Fruit fly (Drosophila melanogaster) whole organism, adult: Measurements from ENCODE around the gene Cbp80.

Experiments
- CG11617 ChIP-seq: fragments of 200-800 bp; sonication (Bioruptor generic); optimal IDR thresholded peaks from 2 replicates; lab custom pipeline; 2017; ENCODE audit warnings: mild to moderate bottlenecking, missing biosample characterization, missing genetic modification reagents, missing genetic modification characterization
- CG12768 ChIP-seq: fragments of 200-800 bp; sonication (Bioruptor generic); optimal IDR thresholded peaks from 2 replicates; lab custom pipeline; 2017; ENCODE audit warnings: missing biosample characterization, missing genetic modification characterization, mild to moderate bottlenecking, moderate library complexity, missing genetic modification reagents
- CG14711 ChIP-seq: fragments of 200-800 bp; sonication (Bioruptor generic); optimal IDR thresholded peaks from 2 replicates; lab custom pipeline; 2018; ENCODE audit warnings: missing biosample characterization, mild to moderate bottlenecking, missing genetic modification characterization, moderate library complexity
- CG1620 ChIP-seq: fragments of 200-800 bp; sonication (Bioruptor generic); optimal IDR thresholded peaks from 2 replicates; lab custom pipeline; 2016; ENCODE audit warnings: missing biosample characterization, missing genetic modification characterization
- CG33017 ChIP-seq: fragments of 200-800 bp; sonication (Bioruptor generic); optimal IDR thresholded peaks from 2 replicates; lab custom pipeline; 2018; ENCODE audit warnings: missing biosample characterization, mild to moderate bottlenecking, missing genetic modification characterization, moderate library complexity
- CG5204 ChIP-seq: fragments of 200-800 bp; sonication (Bioruptor generic); optimal IDR thresholded peaks from 2 replicates; lab custom pipeline; 2016; ENCODE audit warnings: missing biosample characterization, missing genetic modification characterization
- CG7045 ChIP-seq: fragments of 200-800 bp; sonication (Bioruptor generic); optimal IDR thresholded peaks from 2 replicates; lab custom pipeline; 2017; ENCODE audit warnings: missing biosample characterization, mild to moderate bottlenecking, missing genetic modification characterization
- CG7101 ChIP-seq: fragments of 200-800 bp; sonication (Bioruptor generic); optimal IDR thresholded peaks from 2 replicates; lab custom pipeline; 2018; ENCODE audit warnings: missing biosample characterization, mild to moderate bottlenecking, missing genetic modification characterization, moderate library complexity
- Clk ChIP-seq: fragments of 200-800 bp; sonication (Bioruptor generic); optimal IDR thresholded peaks from 2 replicates; lab custom pipeline; 2017; ENCODE audit warnings: missing biosample characterization, missing genetic modification characterization
- Crg-1 ChIP-seq: fragments of 200-800 bp; sonication (Bioruptor generic); optimal IDR thresholded peaks from 2 replicates; lab custom pipeline; 2016; ENCODE audit warnings: missing biosample characterization, missing genetic modification characterization
- Hr96 ChIP-seq: fragments of 200-800 bp; sonication (Bioruptor generic); optimal IDR thresholded peaks from 2 replicates; lab custom pipeline; 2016; ENCODE audit warnings: missing biosample characterization, missing genetic modification characterization
- Mnt ChIP-seq: fragments of 200-800 bp; sonication (Bioruptor generic); optimal IDR thresholded peaks from 2 replicates; lab custom pipeline; 2016; ENCODE audit warnings: missing biosample characterization, mild to moderate bottlenecking, missing genetic modification characterization
- bab1 ChIP-seq: fragments of 200-800 bp; sonication (Bioruptor generic); optimal IDR thresholded peaks from 3 replicates; lab custom pipeline; 2019; ENCODE audit warnings: missing biosample characterization, mild to moderate bottlenecking, missing genetic modification characterization, moderate library complexity
- cic ChIP-seq: fragments of 200-800 bp; sonication (Bioruptor generic); optimal IDR thresholded peaks from 2 replicates; lab custom pipeline; 2017; ENCODE audit warnings: missing biosample characterization, mild to moderate bottlenecking, missing genetic modification characterization, moderate library complexity
- cnc ChIP-seq, 2 experiments: fragments of >200 bp; optimal IDR thresholded peaks; 2 replicates each; lab custom pipeline; 2017
- kay ChIP-seq: fragments of 200-800 bp; sonication (Bioruptor generic); peaks from one replicate; lab custom pipeline; 2016; ENCODE audit warnings: missing biosample characterization, missing genetic modification characterization, borderline replicate concordance
- ovo ChIP-seq: fragments of 200-800 bp; sonication (Bioruptor generic); optimal IDR thresholded peaks from 2 replicates; lab custom pipeline; 2016; ENCODE audit warnings: missing biosample characterization, missing genetic modification characterization
- pad ChIP-seq: fragments of 200-800 bp; sonication (Bioruptor generic); optimal IDR thresholded peaks from 3 replicates; lab custom pipeline; 2017; ENCODE audit warnings: missing biosample characterization, missing genetic modification characterization, mild to moderate bottlenecking, moderate library complexity, missing genetic modification reagents
- tj ChIP-seq: fragments of 200-800 bp; sonication (Bioruptor generic); optimal IDR thresholded peaks from 3 replicates; lab custom pipeline; 2017; ENCODE audit warnings: missing biosample characterization, mild to moderate bottlenecking, missing genetic modification characterization, moderate library complexity
- toe ChIP-seq: fragments of 200-800 bp; sonication (Bioruptor generic); optimal IDR thresholded peaks from 2 replicates; lab custom pipeline; 2016; ENCODE audit warnings: missing biosample characterization, missing genetic modification characterization

The Cbp80 gene

DNA sequence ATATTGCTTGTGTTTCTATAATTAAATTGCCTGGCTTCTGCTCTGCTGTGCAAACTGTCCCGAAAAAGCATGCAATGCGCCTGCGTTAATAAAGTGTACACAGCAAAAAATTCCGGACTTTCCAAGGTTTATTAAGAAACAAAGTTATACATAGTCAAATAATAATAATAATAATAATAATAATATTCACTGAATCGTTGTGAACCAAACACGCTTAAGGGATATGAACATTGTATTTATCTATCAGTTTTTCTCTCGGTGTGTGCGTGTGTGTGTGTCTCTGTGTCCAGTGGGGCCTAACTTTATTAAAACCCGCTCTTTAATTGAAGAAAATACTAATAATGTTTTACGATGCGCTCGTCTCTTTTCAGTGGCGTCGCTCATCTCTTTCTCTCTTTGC is 41.4 kb downstream of the Cbp80 start:
- TF ChIP-seq CG12768 (GFP tag; lab: Kevin White, UChicago) (peak; percentile 42), ovo (no peak), CG1620 (no peak), CG33017 (peak; percentile 47), CG14711 (tag; lab: Kevin White, UChicago) (peak; percentile 63), pad (GFP tag; lab: Kevin White, UChicago) (no peak), bab1 (GFP tag; lab: Kevin White, UChicago) (no peak), CG7101 (tag; lab: Kevin White, UChicago) (peak; percentile 60), kay (GFP tag; lab: Kevin White, UChicago) (no peak), Crg-1 (GFP tag; lab: Kevin White, UChicago) (no peak), toe (no peak), Hr96 (GFP tag; lab: Kevin White, UChicago) (no peak), cnc (optimal IDR thresholded peaks at IDR 0.05; lab: Kevin White, UChicago) (no peak), CG5204 (GFP tag; lab: Kevin White, UChicago) (no peak), Clk (GFP tag; lab: Kevin White, UChicago) (no peak), cic (GFP tag; lab: Kevin White, UChicago) (no peak), CG11617 (GFP tag; lab: Kevin White, UChicago) (no peak), tj (GFP tag; lab: Kevin White, UChicago) (peak; percentile 11), Mnt (peak; percentile 3), CG7045 (GFP tag; lab: Kevin White, UChicago) (peak; percentile 62)

- TF ChIP-seq CG5204 (GFP tag; lab: Kevin White, UChicago) (no peak), cnc (optimal IDR thresholded peaks at IDR 0.05; lab: Kevin White, UChicago) (no peak), CG14711 (tag; lab: Kevin White, UChicago) (no peak), toe (no peak), tj (GFP tag; lab: Kevin White, UChicago) (no peak), bab1 (GFP tag; lab: Kevin White, UChicago) (no peak)
Observed at dm6 chrX:4692963-4693362, 43.1 kb downstream of the Cbp80 start.

- TF ChIP-seq Crg-1 (GFP tag; lab: Kevin White, UChicago) (no peak), cnc (optimal IDR thresholded peaks at IDR 0.05; lab: Kevin White, UChicago) (no peak), Mnt (no peak), CG5204 (GFP tag; lab: Kevin White, UChicago) (no peak), pad (GFP tag; lab: Kevin White, UChicago) (no peak), CG1620 (no peak), CG14711 (tag; lab: Kevin White, UChicago) (no peak), ovo (no peak), toe (no peak), CG11617 (GFP tag; lab: Kevin White, UChicago) (no peak), CG12768 (GFP tag; lab: Kevin White, UChicago) (no peak), kay (GFP tag; lab: Kevin White, UChicago) (no peak), CG7045 (GFP tag; lab: Kevin White, UChicago) (no peak), bab1 (GFP tag; lab: Kevin White, UChicago) (no peak), Hr96 (GFP tag; lab: Kevin White, UChicago) (no peak), CG33017 (no peak), cic (GFP tag; lab: Kevin White, UChicago) (no peak), CG7101 (tag; lab: Kevin White, UChicago) (no peak), Clk (GFP tag; lab: Kevin White, UChicago) (no peak)
Observed at dm6 chrX:4694104-4694503, 44.3 kb downstream of the Cbp80 start.

DNA sequence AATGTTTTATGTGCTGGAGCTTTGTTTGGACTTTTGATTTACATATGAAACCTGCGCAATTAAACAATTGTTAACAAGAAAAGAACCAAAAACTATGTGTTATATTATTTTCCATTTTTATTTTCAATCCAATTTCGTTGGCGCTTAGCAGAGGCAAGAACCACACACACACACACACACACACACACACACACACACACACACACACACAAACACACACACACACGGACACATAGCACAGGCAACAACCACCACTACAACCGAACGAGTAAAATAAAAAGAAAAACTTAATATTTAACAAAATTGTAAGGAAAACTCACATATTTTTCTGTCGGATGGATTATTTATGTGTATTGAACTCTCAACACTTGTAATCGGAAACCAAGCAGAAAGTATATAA is 49.6 kb downstream of the Cbp80 start:
- TF ChIP-seq Crg-1 (GFP tag; lab: Kevin White, UChicago) (no peak), kay (GFP tag; lab: Kevin White, UChicago) (no peak), bab1 (GFP tag; lab: Kevin White, UChicago) (no peak), CG33017 (no peak), tj (GFP tag; lab: Kevin White, UChicago) (no peak), toe (no peak), CG12768 (GFP tag; lab: Kevin White, UChicago) (no peak), CG7045 (GFP tag; lab: Kevin White, UChicago) (no peak), CG11617 (GFP tag; lab: Kevin White, UChicago) (no peak), Hr96 (GFP tag; lab: Kevin White, UChicago) (no peak), pad (GFP tag; lab: Kevin White, UChicago) (no peak), cnc (optimal IDR thresholded peaks at IDR 0.05; lab: Kevin White, UChicago) (no peak), ovo (no peak), CG1620 (no peak), CG5204 (GFP tag; lab: Kevin White, UChicago) (no peak), Mnt (no peak), cic (GFP tag; lab: Kevin White, UChicago) (no peak), CG14711 (tag; lab: Kevin White, UChicago) (no peak)

dm6 chrX:4699775-4700174 is 50.0 kb downstream of the Cbp80 start:
- TF ChIP-seq cnc (optimal IDR thresholded peaks at IDR 0.05; lab: Kevin White, UChicago), result no peak
- TF ChIP-seq Hr96 (GFP tag; lab: Kevin White, UChicago), result no peak
- no peak for TF ChIP-seq Crg-1 (GFP tag; lab: Kevin White, UChicago)
- TF ChIP-seq CG11617 (GFP tag; lab: Kevin White, UChicago), result no peak
- TF ChIP-seq toe, result no peak
- no peak for TF ChIP-seq CG14711 (tag; lab: Kevin White, UChicago)
- TF ChIP-seq cic (GFP tag; lab: Kevin White, UChicago), result no peak
- no peak for TF ChIP-seq pad (GFP tag; lab: Kevin White, UChicago)
- no peak for TF ChIP-seq CG33017
- no peak for TF ChIP-seq bab1 (GFP tag; lab: Kevin White, UChicago)
- no peak for TF ChIP-seq CG5204 (GFP tag; lab: Kevin White, UChicago)
- TF ChIP-seq ovo, result no peak

DNA sequence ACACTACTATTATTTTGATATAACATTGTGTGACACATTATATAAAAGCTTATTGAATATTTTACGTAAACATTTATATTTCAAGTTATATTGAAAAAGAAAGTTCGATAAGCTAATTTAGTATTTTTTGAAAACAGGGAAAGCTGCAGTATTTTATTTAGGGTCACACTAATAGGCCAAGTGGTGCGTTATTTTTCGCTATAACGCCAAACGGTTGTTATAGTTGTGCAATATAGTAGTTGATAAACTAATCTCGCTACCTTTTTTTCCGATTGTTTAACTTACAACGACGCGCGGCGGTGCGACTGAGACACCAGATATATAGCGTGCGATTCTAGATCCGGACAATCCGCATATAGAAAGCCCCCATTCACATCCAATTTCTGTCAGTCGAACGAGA is 52.3 kb downstream of the Cbp80 start, which contains the start of gene Pdha:
TSS of gene Pdha (plus strand) at position 167 of the 400 bp plus-strand sequence.
- TF ChIP-seq cnc (optimal IDR thresholded peaks at IDR 0.05; lab: Kevin White, UChicago), result no peak
- TF ChIP-seq toe, result no peak
- no peak for TF ChIP-seq Hr96 (GFP tag; lab: Kevin White, UChicago)
- TF ChIP-seq Crg-1 (GFP tag; lab: Kevin White, UChicago), result no peak
- TF ChIP-seq Mnt, result peak; percentile 31
- TF ChIP-seq CG33017, result no peak
- TF ChIP-seq cic (GFP tag; lab: Kevin White, UChicago), result peak; percentile 59
- peak; percentile 54 for TF ChIP-seq kay (GFP tag; lab: Kevin White, UChicago)
- TF ChIP-seq CG7101 (tag; lab: Kevin White, UChicago), result no peak
- no peak for TF ChIP-seq CG11617 (GFP tag; lab: Kevin White, UChicago)
- no peak for TF ChIP-seq CG1620
- no peak for TF ChIP-seq CG5204 (GFP tag; lab: Kevin White, UChicago)
- TF ChIP-seq tj (GFP tag; lab: Kevin White, UChicago), result no peak
- no peak for TF ChIP-seq ovo
